Worm (Caenorhabditis elegans) whole organism, L3 larva: ENCODE results near the gene R08D7.4.

Experiments used
- ceh-82 ChIP-seq: fragments of 150-350 bp; optimal IDR thresholded peaks from 2 replicates; lab custom pipeline; 2014; ENCODE audit warnings: missing biosample characterization, missing genetic modification characterization
- egl-27 ChIP-seq: sonication (generic microtip); optimal IDR thresholded peaks from 4 replicates; lab custom pipeline; 2017; ENCODE audit warnings: missing biosample characterization, missing genetic modification reagents, missing genetic modification characterization
- elt-3 ChIP-seq, 3 experiments: fragments of 150-350 bp in 1 of 3; sonication (generic microtip) in 2 of 3; optimal IDR thresholded peaks; 2 replicates in 2 of 3; 4 replicates in 1 of 3; lab custom pipeline; 2014 to 2017; ENCODE audit warnings: missing biosample characterization in 3 of 3, missing genetic modification characterization in 3 of 3
- fkh-10 ChIP-seq: sonication (generic microtip); optimal IDR thresholded peaks from 2 replicates; lab custom pipeline; 2017; ENCODE audit warnings: missing biosample characterization, missing genetic modification reagents, missing genetic modification characterization
- fos-1 ChIP-seq: fragments of 150-350 bp; optimal IDR thresholded peaks from 2 replicates; lab custom pipeline; 2014; ENCODE audit warnings: missing biosample characterization, missing genetic modification characterization
- mdl-1 ChIP-seq: fragments of 150-350 bp; optimal IDR thresholded peaks from 2 replicates; lab custom pipeline; 2014; ENCODE audit warnings: missing biosample characterization, missing genetic modification characterization
- nhr-77 ChIP-seq: fragments of 150-350 bp; optimal IDR thresholded peaks from 2 replicates; lab custom pipeline; 2014; ENCODE audit warnings: missing biosample characterization, missing genetic modification characterization
- pqm-1 ChIP-seq: fragments of 150-350 bp; optimal IDR thresholded peaks from 2 replicates; lab custom pipeline; 2017; ENCODE audit warnings: missing biosample characterization, missing genetic modification characterization, inconsistent platforms
- snpc-4 ChIP-seq: fragments of 150-350 bp; optimal IDR thresholded peaks from 2 replicates; lab custom pipeline; 2014; ENCODE audit warnings: missing biosample characterization, missing genetic modification characterization
- tbx-2 ChIP-seq: sonication (generic microtip); optimal IDR thresholded peaks from 2 replicates; lab custom pipeline; 2016; ENCODE audit warnings: mild to moderate bottlenecking, missing genetic modification characterization, missing compliant biosample characterization
- unc-39 ChIP-seq: sonication (generic microtip); optimal IDR thresholded peaks from 4 replicates; lab custom pipeline; 2017; ENCODE audit warnings: missing biosample characterization, missing genetic modification characterization
- unc-62 ChIP-seq: fragments of 150-350 bp; sonication (generic microtip); optimal IDR thresholded peaks from 4 replicates; lab custom pipeline; 2014; ENCODE audit warnings: missing biosample characterization, missing genetic modification reagents, missing genetic modification characterization

- TF ChIP-seq nhr-77 (no peak), egl-27 (tag; lab: Kevin White, UChicago) (no peak), elt-3 (tag; optimal IDR thresholded peaks at IDR 0.05; lab: Kevin White, UChicago) (no peak), pqm-1 (tag; lab: Kevin White, UChicago) (peak; percentile 53), fkh-10 (GFP tag; lab: Kevin White, UChicago) (no peak), fos-1 (tag; lab: Kevin White, UChicago) (no peak), snpc-4 (tag; lab: Kevin White, UChicago) (no peak), ceh-82 (tag; lab: Kevin White, UChicago) (no peak), tbx-2 (no peak), unc-62 (no peak), mdl-1 (tag; lab: Kevin White, UChicago) (no peak), unc-39 (tag; lab: Kevin White, UChicago) (no peak)
These were observed 35.5 kb downstream of the R08D7.4 start for ce11 chrIII:9007183-9007582.
